Worm (Caenorhabditis elegans) whole organism, late embryonic: ENCODE measurements around the gene str-93.

Experiments
- C08G9.2 ChIP-seq: sonication (generic microtip); optimal IDR thresholded peaks from 2 replicates; lab custom pipeline; 2016; ENCODE audit warnings: mild to moderate bottlenecking, missing genetic modification characterization, moderate library complexity, missing compliant biosample characterization
- C38D4.7 ChIP-seq: fragments of 200-800 bp; sonication (Bioruptor generic); optimal IDR thresholded peaks from 2 replicates; lab custom pipeline; 2018; ENCODE audit warnings: mild to moderate bottlenecking, missing genetic modification characterization, moderate library complexity, missing compliant biosample characterization
- F13H6.1 ChIP-seq: sonication (generic microtip); optimal IDR thresholded peaks from 2 replicates; lab custom pipeline; 2016; ENCODE audit warnings: missing genetic modification characterization, missing compliant biosample characterization
- K09A11.1 ChIP-seq: sonication (generic microtip); optimal IDR thresholded peaks from 2 replicates; lab custom pipeline; 2017; ENCODE audit warnings: antibody characterized with exemption, mild to moderate bottlenecking, missing genetic modification characterization, missing compliant biosample characterization; ENCODE audit not compliant: insufficient read depth
- Y22D7AL.16 ChIP-seq: sonication (generic microtip); optimal IDR thresholded peaks from 2 replicates; lab custom pipeline; 2016; ENCODE audit warnings: missing genetic modification characterization, missing compliant biosample characterization
- ceh-14 ChIP-seq: sonication (generic microtip); optimal IDR thresholded peaks from 2 replicates; lab custom pipeline; 2016; ENCODE audit warnings: missing genotype, missing genetic modification characterization, missing compliant biosample characterization
- ceh-18 ChIP-seq: sonication (generic microtip); optimal IDR thresholded peaks from 2 replicates; lab custom pipeline; 2016; ENCODE audit warnings: missing genetic modification characterization, missing compliant biosample characterization
- ceh-19 ChIP-seq: fragments of 200-800 bp; sonication (Bioruptor generic); optimal IDR thresholded peaks from 2 replicates; lab custom pipeline; 2018; ENCODE audit warnings: mild to moderate bottlenecking, missing genetic modification characterization, missing compliant biosample characterization
- ceh-24 ChIP-seq: sonication (generic microtip); optimal IDR thresholded peaks from 2 replicates; lab custom pipeline; 2016; ENCODE audit warnings: mild to moderate bottlenecking, missing genetic modification characterization, missing compliant biosample characterization
- ceh-34 ChIP-seq: sonication (generic microtip); optimal IDR thresholded peaks from 2 replicates; lab custom pipeline; 2016; ENCODE audit warnings: mild to moderate bottlenecking, missing genetic modification characterization, missing compliant biosample characterization
- ceh-45 ChIP-seq: fragments of 200-800 bp; sonication (Bioruptor generic); IDR thresholded peaks from 2 replicates; pipeline ENCODE4 v1.3.6; 2022; ENCODE audit warnings: missing genetic modification reagents, missing genetic modification characterization, missing compliant biosample characterization
- ceh-6 ChIP-seq: fragments of 200-800 bp; sonication (Bioruptor generic); optimal IDR thresholded peaks from 2 replicates; lab custom pipeline; 2018; ENCODE audit warnings: mild to moderate bottlenecking, missing genetic modification characterization, missing compliant biosample characterization
- dmd-4 ChIP-seq: sonication (generic microtip); optimal IDR thresholded peaks from 2 replicates; lab custom pipeline; 2016; ENCODE audit warnings: borderline replicate concordance, missing genetic modification characterization, missing compliant biosample characterization
- elt-2 ChIP-seq: sonication (generic microtip); optimal IDR thresholded peaks from 2 replicates; lab custom pipeline; 2016; ENCODE audit warnings: missing genetic modification reagents, missing genetic modification characterization, missing compliant biosample characterization
- elt-4 ChIP-seq: sonication (generic microtip); optimal IDR thresholded peaks from 2 replicates; lab custom pipeline; 2016; ENCODE audit warnings: missing genetic modification characterization, missing compliant biosample characterization
- ets-4 ChIP-seq: sonication (generic microtip); optimal IDR thresholded peaks from 2 replicates; lab custom pipeline; 2016; ENCODE audit warnings: missing genetic modification characterization, missing compliant biosample characterization
- eyg-1 ChIP-seq: sonication (generic microtip); optimal IDR thresholded peaks from 2 replicates; lab custom pipeline; 2016; ENCODE audit warnings: missing genotype, missing genetic modification characterization, missing compliant biosample characterization
- fkh-10 ChIP-seq: fragments of 150-350 bp; optimal IDR thresholded peaks from 2 replicates; lab custom pipeline; 2014; ENCODE audit warnings: missing biosample characterization, missing genetic modification reagents, missing genetic modification characterization
- gmeb-2 ChIP-seq: sonication (generic microtip); optimal IDR thresholded peaks from 2 replicates; lab custom pipeline; 2016; ENCODE audit warnings: missing genetic modification characterization, inconsistent platforms, missing compliant biosample characterization
- hlh-15 ChIP-seq: sonication (generic microtip); optimal IDR thresholded peaks from 2 replicates; lab custom pipeline; 2016; ENCODE audit warnings: missing genetic modification characterization, missing compliant biosample characterization
- hlh-30 ChIP-seq: sonication (generic microtip); optimal IDR thresholded peaks from 2 replicates; lab custom pipeline; 2017; ENCODE audit warnings: antibody characterized with exemption, missing genetic modification characterization, missing compliant biosample characterization; ENCODE audit not compliant: insufficient read depth
- lim-6 ChIP-seq: sonication (generic microtip); optimal IDR thresholded peaks from 2 replicates; lab custom pipeline; 2016; ENCODE audit warnings: missing genetic modification characterization, missing compliant biosample characterization
- lin-11 ChIP-seq: fragments of 200-800 bp; sonication (Bioruptor generic); optimal IDR thresholded peaks from 2 replicates; lab custom pipeline; 2018; ENCODE audit warnings: mild to moderate bottlenecking, missing genetic modification characterization, missing compliant biosample characterization
- mec-3 ChIP-seq: sonication (generic microtip); optimal IDR thresholded peaks from 2 replicates; lab custom pipeline; 2016; ENCODE audit warnings: borderline replicate concordance, missing genetic modification characterization, missing compliant biosample characterization
- npax-4 ChIP-seq: sonication (generic microtip); optimal IDR thresholded peaks from 2 replicates; lab custom pipeline; 2016; ENCODE audit warnings: missing genetic modification characterization, missing compliant biosample characterization
- odd-2 ChIP-seq: sonication (generic microtip); optimal IDR thresholded peaks from 2 replicates; lab custom pipeline; 2017; ENCODE audit warnings: antibody characterized with exemption, mild to moderate bottlenecking, missing genetic modification characterization, missing compliant biosample characterization
- pag-3 ChIP-seq: sonication (generic microtip); optimal IDR thresholded peaks from 2 replicates; lab custom pipeline; 2016; ENCODE audit warnings: missing compliant biosample characterization, missing genetic modification characterization, borderline replicate concordance
- pha-4 ChIP-seq: fragments of 150-350 bp; optimal IDR thresholded peaks from 2 replicates; lab custom pipeline; 2018; ENCODE audit warnings: missing biosample characterization, missing genetic modification reagents, missing genetic modification characterization
- pqm-1 ChIP-seq: sonication (generic microtip); optimal IDR thresholded peaks from 2 replicates; lab custom pipeline; 2016; ENCODE audit warnings: missing genetic modification characterization, missing compliant biosample characterization
- rnt-1 ChIP-seq: sonication (generic microtip); optimal IDR thresholded peaks from 2 replicates; lab custom pipeline; 2016; ENCODE audit warnings: missing genetic modification characterization, missing compliant biosample characterization
- sdc-2 ChIP-seq: sonication (generic microtip); optimal IDR thresholded peaks from 2 replicates; lab custom pipeline; 2016; ENCODE audit warnings: missing genotype, missing genetic modification characterization, missing compliant biosample characterization
- sox-2 ChIP-seq: fragments of 200-800 bp; sonication (Bioruptor generic); IDR thresholded peaks from 2 replicates; pipeline ENCODE4 v1.3.6; 2022; ENCODE audit warnings: missing genetic modification reagents, missing genetic modification characterization, missing compliant biosample characterization
- sox-4 ChIP-seq: sonication (generic microtip); optimal IDR thresholded peaks from 2 replicates; lab custom pipeline; 2017; ENCODE audit warnings: mild to moderate bottlenecking, missing genetic modification characterization, inconsistent platforms, missing compliant biosample characterization
- tbx-2 ChIP-seq: sonication (generic microtip); optimal IDR thresholded peaks from 2 replicates; lab custom pipeline; 2016; ENCODE audit warnings: missing genetic modification characterization, missing compliant biosample characterization
- ttx-3 ChIP-seq: sonication (generic microtip); optimal IDR thresholded peaks from 2 replicates; lab custom pipeline; 2016; ENCODE audit warnings: missing genetic modification reagents, missing genetic modification characterization, missing compliant biosample characterization
- unc-55 ChIP-seq: sonication (generic microtip); optimal IDR thresholded peaks from 2 replicates; lab custom pipeline; 2017; ENCODE audit warnings: missing biosample characterization, missing genetic modification reagents, missing genetic modification characterization
- unc-86 ChIP-seq: sonication (generic microtip); optimal IDR thresholded peaks from 2 replicates; lab custom pipeline; 2016; ENCODE audit warnings: missing genetic modification characterization, missing compliant biosample characterization
- zip-5 ChIP-seq: sonication (generic microtip); optimal IDR thresholded peaks from 2 replicates; lab custom pipeline; 2016; ENCODE audit warnings: missing genetic modification characterization, missing compliant biosample characterization
- ztf-16 ChIP-seq: sonication (generic microtip); optimal IDR thresholded peaks from 2 replicates; lab custom pipeline; 2017; ENCODE audit warnings: missing genetic modification characterization, missing compliant biosample characterization

Gene str-93

DNA sequence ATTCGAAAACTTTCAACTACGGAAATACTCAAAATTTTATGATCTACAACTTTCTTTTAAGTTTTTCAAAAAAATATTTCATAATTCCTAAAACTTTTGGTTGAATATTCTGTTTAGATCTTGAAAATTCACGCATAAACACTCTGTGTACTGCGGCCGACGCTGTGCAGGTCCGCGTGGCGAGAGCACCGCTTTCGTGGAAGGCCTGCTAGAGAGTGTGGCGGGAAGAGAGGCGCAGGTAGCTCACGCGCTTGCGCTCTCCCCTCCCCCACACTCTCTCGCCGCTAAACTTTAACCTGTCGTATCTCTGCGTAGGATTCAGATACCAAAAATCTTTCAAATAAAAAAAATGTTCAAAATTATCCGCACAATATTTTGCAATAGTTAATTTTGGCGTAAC is 10.0 kb upstream of the str-93 start:
- TF ChIP-seq ceh-45 (GFP tag; lab: Robert Waterston, UW) (no peak), fkh-10 (GFP tag; lab: Kevin White, UChicago) (no peak), odd-2 (tag; lab: Kevin White, UChicago) (no peak), lim-6 (tag; lab: Kevin White, UChicago) (no peak), lin-11 (tag; lab: Kevin White, UChicago) (no peak), F13H6.1 (no peak), sox-4 (no peak), dmd-4 (no peak)
- TF ChIP-seq, all 69 proteins: peak for 0

DNA sequence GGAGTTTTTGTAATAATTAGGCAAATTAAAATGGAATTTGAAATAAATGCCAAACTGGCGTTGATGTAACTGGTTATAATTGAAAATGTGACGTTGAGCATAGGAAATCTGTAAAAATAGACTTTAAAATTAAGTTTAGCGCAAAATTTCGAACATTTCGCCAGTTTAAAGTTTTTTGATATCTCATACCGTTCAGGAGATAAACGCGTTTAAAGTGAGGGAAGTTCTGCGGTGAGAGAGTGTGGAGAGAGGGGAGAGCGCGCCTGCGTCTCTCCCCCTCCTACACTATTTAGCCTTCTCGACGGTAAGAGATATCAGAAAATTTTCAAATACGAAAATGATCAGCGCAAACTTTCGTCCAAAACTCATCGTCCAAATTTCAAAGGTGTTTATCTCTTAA is 3.3 kb upstream of the str-93 start, which contains the start of gene str-92:
Gene str-92 (minus strand): TSS at position 101 of the 400 bp plus-strand sequence.
- no peak for TF ChIP-seq hlh-15 (tag; lab: Kevin White, UChicago)
- TF ChIP-seq lin-11 (tag; lab: Kevin White, UChicago), result no peak
- TF ChIP-seq elt-2, result no peak
- TF ChIP-seq rnt-1 (tag; lab: Kevin White, UChicago), result no peak
- TF ChIP-seq ceh-34 (tag; lab: Kevin White, UChicago), result no peak
- TF ChIP-seq sdc-2 (tag; lab: Kevin White, UChicago), result no peak
- TF ChIP-seq pha-4, result no peak
- TF ChIP-seq mec-3 (tag; lab: Kevin White, UChicago), result no peak
- TF ChIP-seq K09A11.1 (tag; lab: Kevin White, UChicago), result no peak
- no peak for TF ChIP-seq ceh-45 (GFP tag; lab: Robert Waterston, UW)
- no peak for TF ChIP-seq ceh-24 (tag; lab: Kevin White, UChicago)
- no peak for TF ChIP-seq elt-4 (tag; lab: Kevin White, UChicago)
- no peak for TF ChIP-seq C08G9.2 (tag; lab: Kevin White, UChicago)
- no peak for TF ChIP-seq ttx-3 (tag; lab: Kevin White, UChicago)
- TF ChIP-seq ztf-16 (tag; lab: Kevin White, UChicago), result no peak
- TF ChIP-seq unc-55 (GFP tag; lab: Kevin White, UChicago), result no peak
- TF ChIP-seq ceh-6, result no peak

DNA sequence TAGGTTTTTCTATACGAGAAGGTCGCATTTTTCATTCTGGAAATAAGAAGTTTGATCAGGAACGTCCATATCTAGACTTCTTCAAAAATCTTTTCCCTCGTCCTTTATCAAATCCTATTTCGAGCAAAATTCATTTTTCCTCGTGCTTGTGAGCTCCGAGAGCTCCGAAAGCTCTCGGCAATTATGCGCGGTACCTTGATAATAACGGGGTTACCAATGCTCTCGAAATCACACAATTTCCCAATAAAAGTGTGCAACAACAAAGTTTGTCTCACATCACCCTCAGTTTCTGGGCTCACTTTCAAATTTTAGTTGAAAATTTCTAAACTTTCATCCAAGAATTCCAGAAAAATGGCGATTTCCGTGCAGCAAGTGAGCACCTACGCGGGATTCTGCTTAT is 4.7 kb downstream of the str-93 start, which contains the start of gene str-89:
Gene str-89 (plus strand): TSS at position 301 of the 400 bp plus-strand sequence.
- TF ChIP-seq lim-6 (tag; lab: Kevin White, UChicago) (no peak), K09A11.1 (tag; lab: Kevin White, UChicago) (no peak), ceh-14 (tag; lab: Kevin White, UChicago) (no peak), sox-2 (GFP tag; lab: Robert Waterston, UW) (no peak), sox-4 (no peak), ceh-34 (tag; lab: Kevin White, UChicago) (no peak), pqm-1 (tag; lab: Kevin White, UChicago) (no peak), ceh-19 (GFP tag; lab: Kevin White, UChicago) (no peak), F13H6.1 (no peak), ets-4 (no peak), zip-5 (tag; lab: Kevin White, UChicago) (no peak), C38D4.7 (GFP tag; lab: Kevin White, UChicago) (no peak), gmeb-2 (tag; lab: Kevin White, UChicago) (no peak), ceh-24 (tag; lab: Kevin White, UChicago) (no peak), pag-3 (tag; lab: Kevin White, UChicago) (no peak)

DNA sequence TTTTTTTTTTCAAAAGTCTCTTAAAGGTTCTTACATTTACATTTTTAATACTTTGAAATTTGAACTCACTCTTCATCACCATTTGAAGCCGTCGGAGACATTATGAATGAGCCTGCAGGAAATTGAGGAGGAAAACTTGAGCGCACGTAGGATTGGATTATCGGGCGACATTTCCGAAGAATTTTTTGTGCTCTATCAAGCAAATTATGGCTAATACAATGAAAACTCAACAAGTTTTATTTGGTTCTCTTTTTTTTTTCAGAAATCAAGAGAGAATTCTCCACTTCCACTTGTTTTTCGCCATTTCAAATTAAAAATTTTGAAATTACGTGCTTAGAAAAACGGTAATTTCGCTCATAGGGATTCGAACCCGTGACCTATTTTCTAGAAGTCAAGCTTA is 5.6 kb downstream of the str-93 start, which contains the start of gene F59A1.12:
Gene F59A1.12 (minus strand): TSS at position 101 of the 400 bp plus-strand sequence.
- no peak for TF ChIP-seq mec-3 (tag; lab: Kevin White, UChicago)
- TF ChIP-seq unc-86, result no peak
- no peak for TF ChIP-seq eyg-1 (tag; lab: Kevin White, UChicago)
- TF ChIP-seq unc-55 (GFP tag; lab: Kevin White, UChicago), result no peak
- no peak for TF ChIP-seq F13H6.1
- TF ChIP-seq C38D4.7 (GFP tag; lab: Kevin White, UChicago), result no peak
- no peak for TF ChIP-seq Y22D7AL.16 (tag; lab: Kevin White, UChicago)
- TF ChIP-seq tbx-2 (tag; lab: Kevin White, UChicago), result no peak
- TF ChIP-seq hlh-30, result no peak
- no peak for TF ChIP-seq npax-4 (tag; lab: Kevin White, UChicago)
- no peak for TF ChIP-seq ceh-18 (tag; lab: Kevin White, UChicago)
- no peak for TF ChIP-seq odd-2 (tag; lab: Kevin White, UChicago)
- TF ChIP-seq dmd-4, result no peak
